Fruit fly (Drosophila melanogaster) whole organism, embryonic: Measurements from ENCODE around the gene hd.
A peak's percentile ranks its signal among the peaks of the same experiment; 100 is the strongest.

Source experiments
- Ada2b ChIP-seq: fragments of 200-800 bp; sonication (Bioruptor generic); IDR thresholded peaks from 2 replicates; pipeline ENCODE4 v1.3.6; 2022; ENCODE audit warnings: missing biosample characterization, missing genetic modification characterization
- Adf1 ChIP-seq: fragments of 200-800 bp; sonication (Bioruptor generic); IDR thresholded peaks from 2 replicates; pipeline ENCODE4 v1.3.6; 2022; ENCODE audit warnings: missing biosample characterization, missing genetic modification characterization
- Antp ChIP-seq: fragments of 200-800 bp; sonication (Bioruptor generic); optimal IDR thresholded peaks from 3 replicates; lab custom pipeline; 2016; ENCODE audit warnings: missing biosample characterization, missing genetic modification characterization
- Atf3 ChIP-seq: fragments of 200-800 bp; sonication (Bioruptor generic); optimal IDR thresholded peaks from 3 replicates; lab custom pipeline; 2016; ENCODE audit warnings: missing biosample characterization, missing genetic modification characterization
- C15 ChIP-seq: fragments of 200-800 bp; sonication (Bioruptor generic); IDR thresholded peaks from 3 replicates; pipeline ENCODE4 v1.3.6; 2022; ENCODE audit warnings: missing biosample characterization, missing genetic modification characterization
- CG10366 ChIP-seq: fragments of 200-800 bp; sonication (Bioruptor generic); IDR thresholded peaks from 2 replicates; pipeline ENCODE4 v1.3.6; 2022; ENCODE audit warnings: missing biosample characterization, missing genetic modification characterization
- CG10462 ChIP-seq: fragments of 200-800 bp; sonication (Bioruptor generic); optimal IDR thresholded peaks from 2 replicates; lab custom pipeline; 2016; ENCODE audit warnings: missing biosample characterization, missing genetic modification characterization
- CG10565 ChIP-seq: fragments of 200-800 bp; sonication (Bioruptor generic); optimal IDR thresholded peaks from 3 replicates; lab custom pipeline; 2016; ENCODE audit warnings: missing biosample characterization, mild to moderate bottlenecking, missing genetic modification characterization
- CG12391 ChIP-seq: fragments of 200-800 bp; sonication (Bioruptor generic); optimal IDR thresholded peaks from 3 replicates; lab custom pipeline; 2018; ENCODE audit warnings: missing biosample characterization, mild to moderate bottlenecking, missing genetic modification characterization, moderate library complexity
- CG12942 ChIP-seq: fragments of 200-800 bp; sonication (Bioruptor generic); optimal IDR thresholded peaks from 3 replicates; lab custom pipeline; 2016; ENCODE audit warnings: missing biosample characterization, missing genetic modification characterization
- CG1529 ChIP-seq: fragments of 200-800 bp; sonication (Bioruptor generic); optimal IDR thresholded peaks from 3 replicates; lab custom pipeline; 2018; ENCODE audit warnings: missing biosample characterization, missing genetic modification characterization
- CG15696 ChIP-seq: fragments of 200-800 bp; sonication (Bioruptor generic); optimal IDR thresholded peaks from 2 replicates; lab custom pipeline; 2019; ENCODE audit warnings: missing biosample characterization, mild to moderate bottlenecking, missing genetic modification characterization, moderate library complexity
- CG2129 ChIP-seq: fragments of 200-800 bp; sonication (Bioruptor generic); IDR thresholded peaks from 2 replicates; pipeline ENCODE4 v1.3.6; 2022; ENCODE audit warnings: missing biosample characterization, missing genetic modification characterization; ENCODE audit not compliant: partially characterized antibody
- CG2889 ChIP-seq: fragments of 200-800 bp; sonication (Bioruptor generic); IDR thresholded peaks from 3 replicates; pipeline ENCODE4 v1.3.6; 2022; ENCODE audit warnings: missing biosample characterization, missing genetic modification characterization
- CG3163 ChIP-seq: fragments of 200-800 bp; sonication (Bioruptor generic); optimal IDR thresholded peaks from 3 replicates; lab custom pipeline; 2016; ENCODE audit warnings: missing biosample characterization, missing genetic modification characterization
- CG32767 ChIP-seq: fragments of 200-800 bp; sonication (Bioruptor generic); IDR thresholded peaks from 2 replicates; pipeline ENCODE4 v1.3.6; 2022; ENCODE audit warnings: missing biosample characterization, missing genetic modification characterization
- CG4282 ChIP-seq: fragments of 200-800 bp; sonication (Bioruptor generic); optimal IDR thresholded peaks from 2 replicates; lab custom pipeline; 2016; ENCODE audit warnings: missing biosample characterization, missing genetic modification characterization
- CG5245 ChIP-seq: fragments of 200-800 bp; sonication (Bioruptor generic); optimal IDR thresholded peaks from 3 replicates; lab custom pipeline; 2016; ENCODE audit warnings: missing biosample characterization, missing genetic modification characterization
- CG6654 ChIP-seq: fragments of 200-800 bp; sonication (Bioruptor generic); optimal IDR thresholded peaks from 2 replicates; lab custom pipeline; 2017; ENCODE audit warnings: missing biosample characterization, mild to moderate bottlenecking, missing genetic modification characterization
- CG8388 ChIP-seq: fragments of 200-800 bp; sonication (Bioruptor generic); optimal IDR thresholded peaks from 2 replicates; lab custom pipeline; 2019; ENCODE audit warnings: missing biosample characterization, mild to moderate bottlenecking, missing genetic modification characterization, moderate library complexity
- CG8765 ChIP-seq: fragments of 200-800 bp; sonication (Bioruptor generic); IDR thresholded peaks from 2 replicates; pipeline ENCODE4 v1.3.6; 2022; ENCODE audit warnings: missing biosample characterization, missing genetic modification characterization
- CG9215 ChIP-seq: fragments of 200-800 bp; sonication (Bioruptor generic); IDR thresholded peaks from 2 replicates; pipeline ENCODE4 v1.3.6; 2022; ENCODE audit warnings: missing biosample characterization, missing genetic modification characterization
- Camta ChIP-seq: fragments of 200-800 bp; sonication (Bioruptor generic); optimal IDR thresholded peaks from 2 replicates; lab custom pipeline; 2016; ENCODE audit warnings: missing biosample characterization, missing genetic modification characterization
- Dll ChIP-seq: fragments of 200-800 bp; sonication (Bioruptor generic); IDR thresholded peaks from 4 replicates; pipeline ENCODE4 v1.3.6; 2022; ENCODE audit warnings: missing biosample characterization, missing genetic modification characterization; ENCODE audit not compliant: partially characterized antibody
- Gug ChIP-seq: fragments of 200-800 bp; sonication (Bioruptor generic); IDR thresholded peaks from 4 replicates; pipeline ENCODE4 v1.3.6; 2022; ENCODE audit warnings: missing biosample characterization, missing genetic modification characterization
- Hr51 ChIP-seq, 2 experiments: fragments of 200-800 bp; sonication (Bioruptor generic); optimal IDR thresholded peaks; 2 replicates in 1 of 2; 3 replicates in 1 of 2; lab custom pipeline; 2016 to 2018; ENCODE audit warnings: missing biosample characterization in 2 of 2, missing genetic modification characterization in 2 of 2, mild to moderate bottlenecking in 1 of 2, moderate library complexity in 1 of 2
- Lhr ChIP-seq: fragments of 200-800 bp; sonication (Bioruptor generic); optimal IDR thresholded peaks from 3 replicates; lab custom pipeline; 2017; ENCODE audit warnings: mild to moderate bottlenecking, missing biosample characterization, missing genetic modification reagents, missing genetic modification characterization
- MTF-1 ChIP-seq: fragments of 200-800 bp; sonication (Bioruptor generic); optimal IDR thresholded peaks from 2 replicates; lab custom pipeline; 2018; ENCODE audit warnings: missing biosample characterization, mild to moderate bottlenecking, missing genetic modification characterization, borderline replicate concordance
- Mad ChIP-seq: fragments of 200-800 bp; sonication (Bioruptor generic); optimal IDR thresholded peaks from 2 replicates; lab custom pipeline; 2016; ENCODE audit warnings: missing biosample characterization, missing genetic modification characterization
- Poxn ChIP-seq: fragments of 200-800 bp; sonication (Bioruptor generic); IDR thresholded peaks from 2 replicates; pipeline ENCODE4 v1.3.6; 2022; ENCODE audit warnings: missing biosample characterization, missing genetic modification characterization
- ac ChIP-seq: fragments of 200-800 bp; sonication (Bioruptor generic); optimal IDR thresholded peaks from 3 replicates; lab custom pipeline; 2017; ENCODE audit warnings: missing biosample characterization, mild to moderate bottlenecking, missing genetic modification characterization
- al ChIP-seq: fragments of 200-800 bp; sonication (Bioruptor generic); IDR thresholded peaks from 2 replicates; pipeline ENCODE4 v1.3.6; 2022; ENCODE audit warnings: missing biosample characterization, missing genetic modification characterization
- aop ChIP-seq: fragments of 200-800 bp; sonication (Bioruptor generic); IDR thresholded peaks from 2 replicates; pipeline ENCODE4 v1.3.6; 2022; ENCODE audit warnings: missing biosample characterization, missing genetic modification characterization
- az2 ChIP-seq: fragments of 200-800 bp; sonication (Bioruptor generic); optimal IDR thresholded peaks from 3 replicates; lab custom pipeline; 2016; ENCODE audit warnings: missing biosample characterization, missing genetic modification characterization
- ci ChIP-seq: fragments of 200-800 bp; sonication (Bioruptor generic); IDR thresholded peaks from 3 replicates; pipeline ENCODE4 v1.3.6; 2022; ENCODE audit warnings: missing biosample characterization, missing genetic modification characterization
- crol ChIP-seq: fragments of 200-800 bp; sonication (Bioruptor generic); IDR thresholded peaks from 2 replicates; pipeline ENCODE4 v1.3.6; 2022; ENCODE audit warnings: missing biosample characterization, missing genetic modification characterization
- crp ChIP-seq, 2 experiments: fragments of 200-800 bp; sonication (Bioruptor generic); optimal IDR thresholded peaks; 2 replicates in 1 of 2; 3 replicates in 1 of 2; lab custom pipeline; 2017; ENCODE audit warnings: missing biosample characterization in 2 of 2, missing genetic modification characterization in 2 of 2, mild to moderate bottlenecking in 1 of 2, moderate library complexity in 1 of 2
- dmrt11E ChIP-seq: fragments of 200-800 bp; sonication (Bioruptor generic); optimal IDR thresholded peaks from 3 replicates; lab custom pipeline; 2018; ENCODE audit warnings: missing biosample characterization, mild to moderate bottlenecking, missing genetic modification characterization, moderate library complexity
- gsb ChIP-seq: fragments of 200-800 bp; sonication (Bioruptor generic); IDR thresholded peaks from 2 replicates; pipeline ENCODE4 v1.3.6; 2022; ENCODE audit warnings: missing biosample characterization, missing genetic modification characterization
- ham ChIP-seq: fragments of 200-800 bp; sonication (Bioruptor generic); IDR thresholded peaks from 2 replicates; pipeline ENCODE4 v1.3.6; 2022; ENCODE audit warnings: missing biosample characterization, missing genetic modification characterization
- jigr1 ChIP-seq: fragments of 200-800 bp; sonication (Bioruptor generic); IDR thresholded peaks from 3 replicates; pipeline ENCODE4 v1.3.6; 2022; ENCODE audit warnings: missing biosample characterization, missing genetic modification characterization
- kah ChIP-seq: fragments of 200-800 bp; sonication (Bioruptor generic); optimal IDR thresholded peaks from 2 replicates; lab custom pipeline; 2018; ENCODE audit warnings: missing biosample characterization, mild to moderate bottlenecking, missing genetic modification characterization
- ken ChIP-seq: fragments of 200-800 bp; sonication (Bioruptor generic); IDR thresholded peaks from 3 replicates; pipeline ENCODE4 v1.3.6; 2022; ENCODE audit warnings: missing biosample characterization, missing genetic modification characterization
- lab ChIP-seq: fragments of 200-800 bp; sonication (Bioruptor generic); optimal IDR thresholded peaks from 3 replicates; lab custom pipeline; 2017; ENCODE audit warnings: missing biosample characterization, missing genetic modification characterization, mild to moderate bottlenecking, moderate library complexity, missing genetic modification reagents
- lov ChIP-seq, 2 experiments: fragments of 200-800 bp in 1 of 2; fragments of >200 bp in 1 of 2; sonication (Bioruptor generic) in 1 of 2; IDR thresholded peaks in 1 of 2; optimal IDR thresholded peaks in 1 of 2; 2 replicates in 1 of 2; 3 replicates in 1 of 2; pipeline versions ENCODE4 v1.3.6 to Lab custom; 2017 to 2022; ENCODE audit warnings: missing biosample characterization in 1 of 2, missing genetic modification characterization in 1 of 2
- p53 ChIP-seq: fragments of 200-800 bp; sonication (Bioruptor generic); optimal IDR thresholded peaks from 2 replicates; lab custom pipeline; 2016; ENCODE audit warnings: missing biosample characterization, missing genetic modification characterization
- repo ChIP-seq: fragments of 200-800 bp; sonication (Bioruptor generic); optimal IDR thresholded peaks from 2 replicates; lab custom pipeline; 2016; ENCODE audit warnings: missing biosample characterization, missing genetic modification characterization
- sens ChIP-seq: fragments of 200-800 bp; sonication (Bioruptor generic); peaks from one replicate; lab custom pipeline; 2016; ENCODE audit warnings: missing biosample characterization, missing genetic modification characterization
- unpg ChIP-seq: fragments of 200-800 bp; sonication (Bioruptor generic); optimal IDR thresholded peaks from 3 replicates; lab custom pipeline; 2018; ENCODE audit warnings: missing biosample characterization, mild to moderate bottlenecking, missing genetic modification characterization, moderate library complexity
- vfl ChIP-seq: fragments of 200-800 bp; sonication (Bioruptor generic); optimal IDR thresholded peaks from 2 replicates; lab custom pipeline; 2016; ENCODE audit warnings: missing biosample characterization, missing genetic modification characterization
- wdn ChIP-seq: fragments of 200-800 bp; sonication (Bioruptor generic); IDR thresholded peaks from 2 replicates; pipeline ENCODE4 v1.3.6; 2022; ENCODE audit warnings: missing biosample characterization, missing genetic modification characterization

Gene hd

DNA sequence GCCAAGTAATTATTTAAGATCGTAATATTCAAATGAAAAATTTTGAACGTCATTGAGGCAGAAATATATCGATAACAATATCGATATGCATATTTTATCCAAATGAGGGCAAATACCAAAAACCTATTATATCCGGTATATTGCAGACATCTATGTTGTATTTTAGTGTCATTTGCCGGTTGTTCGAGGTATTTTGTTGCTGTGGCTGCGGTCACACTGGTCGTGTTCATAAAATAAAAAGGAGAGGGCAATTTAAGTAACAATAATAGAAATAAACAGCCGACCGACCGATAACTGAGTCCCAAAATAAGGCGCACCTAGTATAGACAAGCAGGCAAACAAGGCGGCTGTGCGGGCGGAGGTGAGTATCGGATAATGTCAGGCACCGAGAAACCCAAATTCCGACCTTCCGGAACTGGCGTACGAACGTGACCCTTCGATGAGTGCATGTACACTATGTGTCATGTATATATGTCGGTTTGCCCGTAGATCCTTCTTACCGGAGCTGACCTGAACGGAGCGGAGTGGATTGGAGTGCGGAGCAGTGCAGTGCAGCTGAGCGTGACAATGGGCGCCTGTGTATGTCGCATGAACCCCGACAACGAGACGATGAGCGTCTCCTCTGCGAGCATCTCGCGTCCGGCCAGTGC, 19.1 kb upstream of the hd start, which contains the start of gene CG1172 (continued):
- TF ChIP-seq jigr1 = no peak
- peak; percentile 84 for TF ChIP-seq Dll (GFP tag; lab: Robert Waterston, UW)
- TF ChIP-seq Antp (GFP tag; lab: Kevin White, UChicago) = no peak
- TF ChIP-seq gsb (GFP tag; lab: Robert Waterston, UW) = no peak
- no peak for TF ChIP-seq CG32767 (GFP tag; lab: Robert Waterston, UW)
- TF ChIP-seq ken = no peak
- no peak for TF ChIP-seq CG9215
- TF ChIP-seq ac (GFP tag; lab: Kevin White, UChicago) = no peak
- no peak for TF ChIP-seq Mad (GFP tag; lab: Kevin White, UChicago)
- TF ChIP-seq ham (GFP tag; lab: Robert Waterston, UW) = no peak
- TF ChIP-seq Adf1 = no peak
- TF ChIP-seq CG6654 (GFP tag; lab: Kevin White, UChicago) = no peak
- TF ChIP-seq CG10565 = no peak
- TF ChIP-seq wdn (GFP tag; lab: Robert Waterston, UW) = no peak
- no peak for TF ChIP-seq CG4282
- TF ChIP-seq vfl (GFP tag; lab: Kevin White, UChicago) = no peak
- no peak for TF ChIP-seq aop (GFP tag; lab: Robert Waterston, UW)
- TF ChIP-seq CG10366 (GFP tag; lab: Robert Waterston, UW) = no peak
- no peak for TF ChIP-seq CG2889 (GFP tag; lab: Robert Waterston, UW)
- no peak for TF ChIP-seq CG12391 (tag; lab: Kevin White, UChicago)
- no peak for TF ChIP-seq kah (GFP tag; lab: Kevin White, UChicago)
- TF ChIP-seq Lhr (GFP tag; lab: Kevin White, UChicago) = peak; percentile 78
- TF ChIP-seq Ada2b = no peak
- peak in 1 of 2 experiments; percentile 21 for TF ChIP-seq crp (GFP tag; optimal IDR thresholded peaks at IDR 0.05; lab: Kevin White, UChicago)
- no peak for TF ChIP-seq Atf3
- no peak for TF ChIP-seq p53 (GFP tag; lab: Kevin White, UChicago)
- TF ChIP-seq crol (GFP tag; lab: Robert Waterston, UW) = no peak
- TF ChIP-seq ci (GFP tag; lab: Robert Waterston, UW) = peak; percentile 54; the same call in 2 of the 3 replicates
- TF ChIP-seq CG10462 (GFP tag; lab: Kevin White, UChicago) = no peak
- TF ChIP-seq MTF-1 (GFP tag; lab: Kevin White, UChicago) = no peak
- TF ChIP-seq CG5245 = no peak
- no peak for TF ChIP-seq C15 (GFP tag; lab: Robert Waterston, UW)
- TF ChIP-seq az2 (GFP tag; lab: Kevin White, UChicago) = no peak
- TF ChIP-seq Camta (GFP tag; lab: Kevin White, UChicago) = no peak
- no peak for TF ChIP-seq lab (GFP tag; lab: Kevin White, UChicago)
- no peak for TF ChIP-seq al (GFP tag; lab: Robert Waterston, UW)
- TF ChIP-seq CG1529 (GFP tag; lab: Kevin White, UChicago) = no peak
- no peak for TF ChIP-seq CG15696
- TF ChIP-seq Gug (GFP tag; lab: Robert Waterston, UW) = no peak
- no peak for TF ChIP-seq lov (optimal IDR thresholded peaks at IDR 0.05; lab: Kevin White, UChicago)
- no peak for TF ChIP-seq lov (GFP tag; IDR thresholded peaks at IDR 0.05; lab: Robert Waterston, UW)
- TF ChIP-seq dmrt11E = peak; percentile 19
- no peak for TF ChIP-seq CG12942 (GFP tag; lab: Kevin White, UChicago)
- TF ChIP-seq CG2129 (GFP tag; lab: Robert Waterston, UW) = peak; percentile 37; the same call in 1 of the 2 replicates
- TF ChIP-seq CG8765 (GFP tag; lab: Robert Waterston, UW) = no peak
- no peak for TF ChIP-seq Poxn (GFP tag; lab: Robert Waterston, UW)
- TF ChIP-seq Hr51 (GFP tag; optimal IDR thresholded peaks at IDR 0.05; lab: Kevin White, UChicago) = no peak
- no peak for TF ChIP-seq unpg (GFP tag; lab: Kevin White, UChicago)
- no peak for TF ChIP-seq CG8388 (GFP tag; lab: Kevin White, UChicago)
- TF ChIP-seq repo (GFP tag; lab: Kevin White, UChicago) = no peak
- peak; percentile 28 for TF ChIP-seq sens (GFP tag; lab: Kevin White, UChicago)
- TF ChIP-seq CG3163 (GFP tag; lab: Kevin White, UChicago) = no peak
